Worm (Caenorhabditis elegans): Measurements from ENCODE around the gene Y9C2UA.1.

- no peak for TF ChIP-seq ceh-36 (tag; optimal IDR thresholded peaks at IDR 0.05)
- TF ChIP-seq ceh-13 (GFP tag; optimal IDR thresholded peaks at IDR 0.05) = no peak
- TF ChIP-seq hnd-1 (tag; optimal IDR thresholded peaks at IDR 0.05) = no peak
- TF ChIP-seq ama-1 (optimal IDR thresholded peaks at IDR 0.05) = no peak
- no peak for TF ChIP-seq pes-1 (GFP tag; IDR thresholded peaks at IDR 0.05)
Observed at ce11 chrII:9169450-9169960, 30.1 kb downstream of the Y9C2UA.1 start, which contains the start of gene dpl-1.

Measured in whole organism, early embryonic.